Worm (Caenorhabditis elegans) whole organism, late embryonic: ENCODE results near the gene egl-9.

ENCODE experiments used
- K02D7.2 ChIP-seq: sonication (generic microtip); optimal IDR thresholded peaks from 2 replicates; lab custom pipeline; 2017; ENCODE audit warnings: mild to moderate bottlenecking, missing genetic modification characterization, missing compliant biosample characterization
- K09A11.1 ChIP-seq: sonication (generic microtip); optimal IDR thresholded peaks from 2 replicates; lab custom pipeline; 2017; ENCODE audit warnings: antibody characterized with exemption, mild to moderate bottlenecking, missing genetic modification characterization, missing compliant biosample characterization; ENCODE audit not compliant: insufficient read depth
- ahr-1 ChIP-seq: sonication (generic microtip); optimal IDR thresholded peaks from 2 replicates; lab custom pipeline; 2016; ENCODE audit warnings: missing genetic modification characterization, missing compliant biosample characterization
- ama-1 ChIP-seq: fragments of 150-350 bp; optimal IDR thresholded peaks from 2 replicates; lab custom pipeline; 2014
- ceh-18 ChIP-seq: sonication (generic microtip); optimal IDR thresholded peaks from 2 replicates; lab custom pipeline; 2016; ENCODE audit warnings: missing genetic modification characterization, missing compliant biosample characterization
- ceh-19 ChIP-seq: fragments of 200-800 bp; sonication (Bioruptor generic); optimal IDR thresholded peaks from 2 replicates; lab custom pipeline; 2018; ENCODE audit warnings: mild to moderate bottlenecking, missing genetic modification characterization, missing compliant biosample characterization
- ceh-2 ChIP-seq: sonication (generic microtip); optimal IDR thresholded peaks from 2 replicates; lab custom pipeline; 2016; ENCODE audit warnings: missing genotype, missing genetic modification characterization, missing compliant biosample characterization
- ceh-22 ChIP-seq: sonication (generic microtip); optimal IDR thresholded peaks from 2 replicates; lab custom pipeline; 2017; ENCODE audit warnings: missing biosample characterization, missing genetic modification characterization
- ceh-30 ChIP-seq: fragments of 150-350 bp; optimal IDR thresholded peaks from 2 replicates; lab custom pipeline; 2014; ENCODE audit warnings: missing biosample characterization, missing genetic modification characterization
- ceh-31 ChIP-seq: sonication (generic microtip); optimal IDR thresholded peaks from 2 replicates; lab custom pipeline; 2016; ENCODE audit warnings: missing genetic modification characterization, missing compliant biosample characterization
- ceh-48 ChIP-seq: sonication (generic microtip); optimal IDR thresholded peaks from 2 replicates; lab custom pipeline; 2016; ENCODE audit warnings: missing genetic modification characterization, inconsistent platforms, missing compliant biosample characterization
- ceh-6 ChIP-seq: fragments of 200-800 bp; sonication (Bioruptor generic); optimal IDR thresholded peaks from 2 replicates; lab custom pipeline; 2018; ENCODE audit warnings: mild to moderate bottlenecking, missing genetic modification characterization, missing compliant biosample characterization
- dve-1 ChIP-seq: sonication (generic microtip); optimal IDR thresholded peaks from 2 replicates; lab custom pipeline; 2017; ENCODE audit warnings: antibody characterized with exemption, mild to moderate bottlenecking, missing genetic modification characterization, missing compliant biosample characterization
- ets-4 ChIP-seq: sonication (generic microtip); optimal IDR thresholded peaks from 2 replicates; lab custom pipeline; 2016; ENCODE audit warnings: missing genetic modification characterization, missing compliant biosample characterization
- eyg-1 ChIP-seq: sonication (generic microtip); optimal IDR thresholded peaks from 2 replicates; lab custom pipeline; 2016; ENCODE audit warnings: missing genotype, missing genetic modification characterization, missing compliant biosample characterization
- gmeb-2 ChIP-seq: sonication (generic microtip); optimal IDR thresholded peaks from 2 replicates; lab custom pipeline; 2016; ENCODE audit warnings: missing genetic modification characterization, inconsistent platforms, missing compliant biosample characterization
- hlh-30 ChIP-seq: sonication (generic microtip); optimal IDR thresholded peaks from 2 replicates; lab custom pipeline; 2017; ENCODE audit warnings: antibody characterized with exemption, missing genetic modification characterization, missing compliant biosample characterization; ENCODE audit not compliant: insufficient read depth
- hlh-6 ChIP-seq: sonication (generic microtip); optimal IDR thresholded peaks from 2 replicates; lab custom pipeline; 2016; ENCODE audit warnings: missing genotype, missing genetic modification characterization, missing compliant biosample characterization
- madf-2 ChIP-seq: sonication (generic microtip); optimal IDR thresholded peaks from 2 replicates; lab custom pipeline; 2017; ENCODE audit warnings: missing genetic modification characterization, missing compliant biosample characterization
- mec-3 ChIP-seq: sonication (generic microtip); optimal IDR thresholded peaks from 2 replicates; lab custom pipeline; 2016; ENCODE audit warnings: borderline replicate concordance, missing genetic modification characterization, missing compliant biosample characterization
- nfya-1 ChIP-seq: sonication (generic microtip); optimal IDR thresholded peaks from 2 replicates; lab custom pipeline; 2017; ENCODE audit warnings: missing genetic modification characterization, mild to moderate bottlenecking, missing compliant biosample characterization, antibody characterized with exemption, moderate library complexity
- nhr-11 ChIP-seq: fragments of 150-350 bp; optimal IDR thresholded peaks from 2 replicates; lab custom pipeline; 2014; ENCODE audit warnings: missing biosample characterization, missing genetic modification characterization
- nhr-232 ChIP-seq: sonication (generic microtip); optimal IDR thresholded peaks from 2 replicates; lab custom pipeline; 2016; ENCODE audit warnings: missing genetic modification characterization, missing compliant biosample characterization
- npax-4 ChIP-seq: sonication (generic microtip); optimal IDR thresholded peaks from 2 replicates; lab custom pipeline; 2016; ENCODE audit warnings: missing genetic modification characterization, missing compliant biosample characterization
- pat-9 ChIP-seq: fragments of 200-800 bp; sonication (Bioruptor generic); optimal IDR thresholded peaks from 2 replicates; lab custom pipeline; 2018; ENCODE audit warnings: mild to moderate bottlenecking, missing genetic modification characterization, moderate library complexity, missing compliant biosample characterization
- pha-4 ChIP-seq: fragments of 150-350 bp; optimal IDR thresholded peaks from 2 replicates; lab custom pipeline; 2018; ENCODE audit warnings: missing biosample characterization, missing genetic modification reagents, missing genetic modification characterization
- rnt-1 ChIP-seq: sonication (generic microtip); optimal IDR thresholded peaks from 2 replicates; lab custom pipeline; 2016; ENCODE audit warnings: missing genetic modification characterization, missing compliant biosample characterization
- sox-4 ChIP-seq: sonication (generic microtip); optimal IDR thresholded peaks from 2 replicates; lab custom pipeline; 2017; ENCODE audit warnings: mild to moderate bottlenecking, missing genetic modification characterization, inconsistent platforms, missing compliant biosample characterization
- syd-9 ChIP-seq: sonication (generic microtip); optimal IDR thresholded peaks from 2 replicates; lab custom pipeline; 2016; ENCODE audit warnings: mild to moderate bottlenecking, missing genetic modification characterization, moderate library complexity, missing compliant biosample characterization
- tbx-7 ChIP-seq: sonication (generic microtip); optimal IDR thresholded peaks from 2 replicates; lab custom pipeline; 2016; ENCODE audit warnings: missing genotype, missing genetic modification characterization, missing compliant biosample characterization
- ttx-3 ChIP-seq: sonication (generic microtip); optimal IDR thresholded peaks from 2 replicates; lab custom pipeline; 2016; ENCODE audit warnings: missing genetic modification reagents, missing genetic modification characterization, missing compliant biosample characterization
- unc-42 ChIP-seq: sonication (generic microtip); optimal IDR thresholded peaks from 2 replicates; lab custom pipeline; 2016; ENCODE audit warnings: missing genotype, missing genetic modification characterization, missing compliant biosample characterization
- unc-55 ChIP-seq: sonication (generic microtip); optimal IDR thresholded peaks from 2 replicates; lab custom pipeline; 2017; ENCODE audit warnings: missing biosample characterization, missing genetic modification reagents, missing genetic modification characterization
- unc-86 ChIP-seq: sonication (generic microtip); optimal IDR thresholded peaks from 2 replicates; lab custom pipeline; 2016; ENCODE audit warnings: missing genetic modification characterization, missing compliant biosample characterization
- ztf-16 ChIP-seq: sonication (generic microtip); optimal IDR thresholded peaks from 2 replicates; lab custom pipeline; 2017; ENCODE audit warnings: missing genetic modification characterization, missing compliant biosample characterization

The egl-9 gene

ce11 chrV:10491443-10491842 is 23.1 kb downstream of the egl-9 start, which contains the start of gene aqp-5:
TSS of gene aqp-5 (plus strand) at chrV:10491743.
- TF ChIP-seq nfya-1 (tag; lab: Kevin White, UChicago) (no peak), mec-3 (tag; lab: Kevin White, UChicago) (no peak), madf-2 (tag; lab: Kevin White, UChicago) (no peak), ama-1 (lab: Kevin White, UChicago) (no peak), unc-55 (no peak), eyg-1 (tag; lab: Kevin White, UChicago) (no peak), hlh-6 (tag; lab: Kevin White, UChicago) (no peak), nhr-11 (tag; lab: Kevin White, UChicago) (no peak), ceh-19 (GFP tag; lab: Kevin White, UChicago) (no peak), pat-9 (no peak), K02D7.2 (tag; lab: Kevin White, UChicago) (no peak), ceh-31 (no peak), hlh-30 (tag; lab: Kevin White, UChicago) (no peak), ceh-30 (tag; lab: Kevin White, UChicago) (no peak), gmeb-2 (no peak), pha-4 (tag; lab: Kevin White, UChicago) (no peak), npax-4 (tag; lab: Kevin White, UChicago) (no peak), nhr-232 (tag; lab: Kevin White, UChicago) (no peak), ahr-1 (tag; lab: Kevin White, UChicago) (no peak)

ce11 chrV:10493150-10493549 is 24.8 kb downstream of the egl-9 start, which contains the start of gene ugt-33:
TSS of gene ugt-33 (plus strand) at chrV:10493409.
- TF ChIP-seq syd-9 (tag; lab: Kevin White, UChicago), result no peak
- no peak for TF ChIP-seq K02D7.2 (tag; lab: Kevin White, UChicago)
- no peak for TF ChIP-seq K09A11.1 (tag; lab: Kevin White, UChicago)
- no peak for TF ChIP-seq sox-4 (tag; lab: Kevin White, UChicago)
- no peak for TF ChIP-seq ceh-19 (GFP tag; lab: Kevin White, UChicago)
- TF ChIP-seq ceh-18 (tag; lab: Kevin White, UChicago), result no peak
- TF ChIP-seq ets-4 (tag; lab: Kevin White, UChicago), result no peak
- no peak for TF ChIP-seq ceh-22 (tag; lab: Kevin White, UChicago)
- TF ChIP-seq nhr-232 (tag; lab: Kevin White, UChicago), result no peak
- TF ChIP-seq ama-1 (lab: Kevin White, UChicago), result no peak
- no peak for TF ChIP-seq nfya-1 (tag; lab: Kevin White, UChicago)
- TF ChIP-seq unc-55, result no peak
- no peak for TF ChIP-seq ztf-16
- TF ChIP-seq ceh-31, result no peak
- TF ChIP-seq ceh-48 (tag; lab: Kevin White, UChicago), result no peak
- TF ChIP-seq ttx-3 (tag; lab: Kevin White, UChicago), result no peak
- no peak for TF ChIP-seq dve-1 (tag; lab: Kevin White, UChicago)
- TF ChIP-seq ahr-1 (tag; lab: Kevin White, UChicago), result no peak
- no peak for TF ChIP-seq unc-42

- no peak for TF ChIP-seq ceh-31
- TF ChIP-seq ceh-2 (tag; lab: Kevin White, UChicago), result no peak
- TF ChIP-seq pha-4 (tag; lab: Kevin White, UChicago), result no peak
- no peak for TF ChIP-seq unc-86 (tag; lab: Kevin White, UChicago)
- no peak for TF ChIP-seq pat-9
- TF ChIP-seq npax-4 (tag; lab: Kevin White, UChicago), result no peak
Measured at ce11 chrV:10496733-10497132, 28.4 kb downstream of the egl-9 start, which contains the start of gene C35A5.4. TSS of gene C35A5.4 (plus strand) at chrV:10497033.

DNA sequence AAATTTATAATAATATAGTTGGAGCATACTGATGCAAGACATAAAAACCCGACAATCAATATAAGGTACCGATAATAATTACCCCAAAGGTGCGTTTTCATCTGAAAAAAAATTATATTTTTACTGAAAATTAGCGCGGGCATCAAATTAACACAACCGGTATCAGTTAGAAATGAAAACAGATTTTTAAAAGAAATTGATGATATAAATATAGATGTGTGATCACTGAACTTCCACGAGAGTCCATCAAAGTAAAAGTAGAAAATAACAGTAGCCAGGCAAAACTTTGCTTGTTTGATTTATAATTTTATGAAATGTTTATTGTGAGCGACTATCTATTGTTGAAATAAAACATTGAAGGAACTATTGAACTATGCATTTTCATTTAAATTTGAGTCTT is 33.0 kb downstream of the egl-9 start, which contains the start of gene C35A5.3:
Gene C35A5.3 (minus strand): TSS at position 101 of the 400 bp plus-strand sequence.
- no peak for TF ChIP-seq unc-86 (tag; lab: Kevin White, UChicago)
- no peak for TF ChIP-seq rnt-1 (tag; lab: Kevin White, UChicago)
- TF ChIP-seq hlh-30 (tag; lab: Kevin White, UChicago), result no peak
- no peak for TF ChIP-seq tbx-7
- no peak for TF ChIP-seq sox-4 (tag; lab: Kevin White, UChicago)
- TF ChIP-seq syd-9 (tag; lab: Kevin White, UChicago), result no peak
- TF ChIP-seq ztf-16, result no peak
- no peak for TF ChIP-seq ceh-6 (GFP tag; lab: Kevin White, UChicago)
- TF ChIP-seq nhr-232 (tag; lab: Kevin White, UChicago), result no peak
- TF ChIP-seq npax-4 (tag; lab: Kevin White, UChicago), result no peak
